Worm (Caenorhabditis elegans) whole organism, late embryonic: Measurements from ENCODE around the gene ifo-1.

Experiments
- F13H6.1 ChIP-seq: sonication (generic microtip); optimal IDR thresholded peaks from 2 replicates; lab custom pipeline; 2016; ENCODE audit warnings: missing genetic modification characterization, missing compliant biosample characterization
- K09A11.1 ChIP-seq: sonication (generic microtip); optimal IDR thresholded peaks from 2 replicates; lab custom pipeline; 2017; ENCODE audit warnings: antibody characterized with exemption, mild to moderate bottlenecking, missing genetic modification characterization, missing compliant biosample characterization; ENCODE audit not compliant: insufficient read depth
- ceh-19 ChIP-seq: fragments of 200-800 bp; sonication (Bioruptor generic); optimal IDR thresholded peaks from 2 replicates; lab custom pipeline; 2018; ENCODE audit warnings: mild to moderate bottlenecking, missing genetic modification characterization, missing compliant biosample characterization
- ceh-2 ChIP-seq: sonication (generic microtip); optimal IDR thresholded peaks from 2 replicates; lab custom pipeline; 2016; ENCODE audit warnings: missing genotype, missing genetic modification characterization, missing compliant biosample characterization
- ceh-48 ChIP-seq: sonication (generic microtip); optimal IDR thresholded peaks from 2 replicates; lab custom pipeline; 2016; ENCODE audit warnings: missing genetic modification characterization, inconsistent platforms, missing compliant biosample characterization
- nhr-11 ChIP-seq: fragments of 150-350 bp; optimal IDR thresholded peaks from 2 replicates; lab custom pipeline; 2014; ENCODE audit warnings: missing biosample characterization, missing genetic modification characterization
- pag-3 ChIP-seq: sonication (generic microtip); optimal IDR thresholded peaks from 2 replicates; lab custom pipeline; 2016; ENCODE audit warnings: missing compliant biosample characterization, missing genetic modification characterization, borderline replicate concordance
- pha-2 ChIP-seq: sonication (generic microtip); optimal IDR thresholded peaks from 2 replicates; lab custom pipeline; 2017; ENCODE audit warnings: mild to moderate bottlenecking, missing genetic modification characterization, missing compliant biosample characterization
- rnt-1 ChIP-seq: sonication (generic microtip); optimal IDR thresholded peaks from 2 replicates; lab custom pipeline; 2016; ENCODE audit warnings: missing genetic modification characterization, missing compliant biosample characterization

DNA sequence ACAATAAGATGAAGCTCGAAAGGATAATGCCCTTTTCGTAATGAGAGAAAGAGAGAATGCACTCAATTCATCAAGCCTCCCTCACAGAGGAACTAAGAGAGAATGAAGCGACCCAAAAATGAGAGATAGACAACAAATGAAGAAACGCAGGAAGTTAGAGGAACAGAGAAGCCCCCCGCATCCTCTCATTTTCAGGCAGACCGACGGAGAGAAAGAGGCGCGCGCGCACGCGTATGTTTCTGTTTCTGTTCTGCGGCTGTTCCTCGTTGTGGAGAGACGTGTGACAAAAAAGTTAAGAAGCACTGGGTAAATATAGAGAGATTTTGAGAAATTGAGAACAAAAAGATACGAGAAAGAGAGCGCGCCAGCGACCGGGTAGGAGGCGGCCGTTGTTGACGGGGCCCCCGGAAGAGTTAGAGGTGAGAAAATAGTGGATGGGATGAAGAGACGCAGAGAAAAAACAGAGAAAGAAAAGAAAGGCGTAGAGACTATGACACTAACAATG, 6.5 kb downstream of the ifo-1 start:
- peak; percentile 81 for TF ChIP-seq rnt-1 (tag; lab: Kevin White, UChicago)
- TF ChIP-seq pha-2 (tag; lab: Kevin White, UChicago): no peak
- TF ChIP-seq ceh-19 (GFP tag; lab: Kevin White, UChicago): no peak
- no peak for TF ChIP-seq ceh-48 (tag; lab: Kevin White, UChicago)
- TF ChIP-seq K09A11.1 (tag; lab: Kevin White, UChicago): no peak
- no peak for TF ChIP-seq pag-3
- peak; percentile 29 for TF ChIP-seq ceh-2 (tag; lab: Kevin White, UChicago)
- TF ChIP-seq F13H6.1 (tag; lab: Kevin White, UChicago): peak; percentile 53
- TF ChIP-seq nhr-11 (tag; lab: Kevin White, UChicago): no peak
